Worm (Caenorhabditis elegans) whole organism, midembryonic: ENCODE measurements around the gene dmsr-11.

Experiments
- T22C8.4 ChIP-seq: fragments of 200-800 bp; sonication (Bioruptor generic); IDR thresholded peaks from 2 replicates; pipeline ENCODE4 v1.3.6; 2022; ENCODE audit warnings: missing genetic modification characterization, missing compliant biosample characterization
- flt-1 ChIP-seq: fragments of 200-800 bp; sonication (Bioruptor generic); IDR thresholded peaks from 2 replicates; pipeline ENCODE4 v1.3.6; 2022; ENCODE audit warnings: missing genetic modification characterization, missing compliant biosample characterization
- tab-1 ChIP-seq: fragments of 200-800 bp; sonication (Bioruptor generic); IDR thresholded peaks from 2 replicates; pipeline ENCODE4 v1.3.6; 2022; ENCODE audit warnings: missing genetic modification characterization, missing compliant biosample characterization
- ztf-23 ChIP-seq: fragments of 200-800 bp; sonication (Bioruptor generic); IDR thresholded peaks from 2 replicates; pipeline ENCODE4 v1.3.6; 2022; ENCODE audit warnings: missing genetic modification reagents, missing genetic modification characterization, missing compliant biosample characterization
- ztf-29 ChIP-seq: fragments of 200-800 bp; sonication (Bioruptor generic); IDR thresholded peaks from 2 replicates; pipeline ENCODE4 v1.3.6; 2022; ENCODE audit warnings: missing genetic modification reagents, missing genetic modification characterization, missing compliant biosample characterization

DNA sequence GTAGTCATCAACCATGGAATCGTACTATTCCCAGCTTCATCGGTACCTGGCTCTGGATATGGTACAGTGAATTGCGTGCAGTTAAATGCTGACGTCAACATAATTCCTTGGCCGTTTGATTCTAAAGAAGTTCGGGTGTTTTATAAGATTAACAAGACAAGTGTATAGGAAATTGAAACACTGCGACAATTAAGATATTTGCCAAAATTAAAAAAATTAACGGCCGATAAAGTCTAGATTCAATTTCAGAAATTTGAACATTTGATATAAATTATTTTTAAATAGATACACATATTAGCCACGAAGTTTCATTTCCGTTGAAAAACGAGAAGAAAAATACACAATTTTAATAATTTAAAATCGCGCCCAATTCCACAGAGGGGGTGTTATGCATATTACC is 2.4 kb upstream of the dmsr-11 start, which contains the start of gene dmsr-12:
- no peak for TF ChIP-seq T22C8.4 (GFP tag; lab: Robert Waterston, UW)
- TF ChIP-seq tab-1: no peak
- TF ChIP-seq ztf-29 (GFP tag; lab: Robert Waterston, UW): no peak
- no peak for TF ChIP-seq ztf-23 (GFP tag; lab: Robert Waterston, UW)
- TF ChIP-seq flt-1 (GFP tag; lab: Robert Waterston, UW): no peak
